Worm (Caenorhabditis elegans) whole organism, L2 larva: ENCODE results near the gene F17E9.4.

Experiments used
- C34F6.9 ChIP-seq: fragments of 150-350 bp; optimal IDR thresholded peaks from 2 replicates; lab custom pipeline; 2014; ENCODE audit warnings: missing biosample characterization, missing genetic modification characterization
- F13H6.1 ChIP-seq: sonication (generic microtip); optimal IDR thresholded peaks from 2 replicates; lab custom pipeline; 2016; ENCODE audit warnings: missing genetic modification characterization, missing compliant biosample characterization
- R02D3.7 ChIP-seq: fragments of 150-350 bp; optimal IDR thresholded peaks from 2 replicates; lab custom pipeline; 2014; ENCODE audit warnings: missing biosample characterization, missing genetic modification characterization
- alr-1 ChIP-seq: fragments of 150-350 bp; optimal IDR thresholded peaks from 2 replicates; lab custom pipeline; 2014; ENCODE audit warnings: missing biosample characterization, missing genetic modification characterization
- ama-1 ChIP-seq: fragments of 150-350 bp; optimal IDR thresholded peaks from 2 replicates; lab custom pipeline; 2018; ENCODE audit warnings: inconsistent platforms
- blmp-1 ChIP-seq: sonication (generic microtip); optimal IDR thresholded peaks from 2 replicates; lab custom pipeline; 2017; ENCODE audit warnings: missing genetic modification characterization, mild to moderate bottlenecking, missing compliant biosample characterization, antibody characterized with exemption, moderate library complexity; ENCODE audit not compliant: insufficient read depth
- ceh-16 ChIP-seq: fragments of 150-350 bp; optimal IDR thresholded peaks from 2 replicates; lab custom pipeline; 2014; ENCODE audit warnings: missing biosample characterization, missing genetic modification characterization
- ceh-82 ChIP-seq: fragments of 150-350 bp; optimal IDR thresholded peaks from 2 replicates; lab custom pipeline; 2014; ENCODE audit warnings: missing biosample characterization, missing genetic modification characterization
- crh-2 ChIP-seq: sonication (generic microtip); optimal IDR thresholded peaks from 2 replicates; lab custom pipeline; 2017; ENCODE audit warnings: missing biosample characterization, missing genetic modification characterization
- dmd-4 ChIP-seq: sonication (generic microtip); optimal IDR thresholded peaks from 2 replicates; lab custom pipeline; 2017; ENCODE audit warnings: missing biosample characterization, missing genetic modification characterization
- egl-27 ChIP-seq: sonication (generic microtip); optimal IDR thresholded peaks from 3 replicates; lab custom pipeline; 2017; ENCODE audit warnings: missing biosample characterization, missing genetic modification reagents, missing genetic modification characterization
- elt-3 ChIP-seq: sonication (generic microtip); optimal IDR thresholded peaks from 2 replicates; lab custom pipeline; 2017; ENCODE audit warnings: missing biosample characterization, missing genetic modification characterization
- fos-1 ChIP-seq: fragments of 150-350 bp; optimal IDR thresholded peaks from 2 replicates; lab custom pipeline; 2014; ENCODE audit warnings: missing biosample characterization, missing genetic modification characterization
- gmeb-1 ChIP-seq: fragments of 150-350 bp; optimal IDR thresholded peaks from 2 replicates; lab custom pipeline; 2014; ENCODE audit warnings: missing biosample characterization, missing genetic modification characterization
- lin-11 ChIP-seq: fragments of 150-350 bp; sonication (generic microtip); optimal IDR thresholded peaks from 2 replicates; lab custom pipeline; 2014; ENCODE audit warnings: missing biosample characterization, missing genetic modification characterization, inconsistent platforms, mixed read lengths
- lin-13 ChIP-seq: fragments of 150-350 bp; optimal IDR thresholded peaks from 2 replicates; lab custom pipeline; 2014; ENCODE audit warnings: missing biosample characterization, missing genetic modification reagents, missing genetic modification characterization
- mbf-1 ChIP-seq: sonication (generic microtip); optimal IDR thresholded peaks from 2 replicates; lab custom pipeline; 2017; ENCODE audit warnings: missing biosample characterization, missing genetic modification characterization
- mdl-1 ChIP-seq, 2 experiments: fragments of 150-350 bp in 1 of 2; sonication (generic microtip) in 1 of 2; optimal IDR thresholded peaks; 2 replicates each; lab custom pipeline; 2017; ENCODE audit warnings: missing biosample characterization in 2 of 2, missing genetic modification characterization in 2 of 2
- nhr-11 ChIP-seq: fragments of 150-350 bp; optimal IDR thresholded peaks from 2 replicates; lab custom pipeline; 2014; ENCODE audit warnings: missing biosample characterization, missing genetic modification characterization
- nhr-12 ChIP-seq: fragments of 150-350 bp; optimal IDR thresholded peaks from 2 replicates; lab custom pipeline; 2014; ENCODE audit warnings: missing biosample characterization, missing genetic modification characterization
- nhr-129 ChIP-seq: fragments of 150-350 bp; optimal IDR thresholded peaks from 2 replicates; lab custom pipeline; 2014; ENCODE audit warnings: missing biosample characterization, missing genetic modification characterization
- nhr-21 ChIP-seq: fragments of 150-350 bp; optimal IDR thresholded peaks from 2 replicates; lab custom pipeline; 2014; ENCODE audit warnings: missing biosample characterization, missing genetic modification characterization
- nhr-23 ChIP-seq: fragments of 150-350 bp; optimal IDR thresholded peaks from 2 replicates; lab custom pipeline; 2014; ENCODE audit warnings: missing biosample characterization, missing genetic modification reagents, missing genetic modification characterization
- nhr-25 ChIP-seq: fragments of 150-350 bp; sonication (generic microtip); optimal IDR thresholded peaks from 3 replicates; lab custom pipeline; 2014; ENCODE audit warnings: missing biosample characterization, missing genetic modification characterization
- nhr-6 ChIP-seq: fragments of 150-350 bp; optimal IDR thresholded peaks from 2 replicates; lab custom pipeline; 2014; ENCODE audit warnings: missing biosample characterization, missing genetic modification characterization
- nhr-77 ChIP-seq: fragments of 150-350 bp; optimal IDR thresholded peaks from 2 replicates; lab custom pipeline; 2014; ENCODE audit warnings: missing biosample characterization, missing genetic modification characterization
- peb-1 ChIP-seq: fragments of 150-350 bp; optimal IDR thresholded peaks from 2 replicates; lab custom pipeline; 2014; ENCODE audit warnings: missing biosample characterization, missing genetic modification characterization
- sem-4 ChIP-seq: fragments of 150-350 bp; optimal IDR thresholded peaks from 2 replicates; lab custom pipeline; 2014; ENCODE audit warnings: missing biosample characterization, missing genetic modification reagents, missing genetic modification characterization
- skn-1 ChIP-seq: sonication (generic microtip); optimal IDR thresholded peaks from 2 replicates; lab custom pipeline; 2017; ENCODE audit warnings: missing biosample characterization, missing genetic modification characterization
- sma-3 ChIP-seq: sonication (generic microtip); optimal IDR thresholded peaks from 2 replicates; lab custom pipeline; 2016; ENCODE audit warnings: missing genetic modification reagents, missing genetic modification characterization, missing compliant biosample characterization
- sma-9 ChIP-seq, 2 experiments: fragments of 150-350 bp in 1 of 2; sonication (generic microtip) in 1 of 2; optimal IDR thresholded peaks; 2 replicates each; lab custom pipeline; 2014 to 2016; ENCODE audit warnings: missing genetic modification characterization in 2 of 2, mild to moderate bottlenecking in 1 of 2, missing biosample characterization in 1 of 2, missing compliant biosample characterization in 1 of 2, missing genetic modification reagents in 1 of 2, moderate library complexity in 1 of 2
- snpc-4 ChIP-seq: fragments of 150-350 bp; optimal IDR thresholded peaks from 2 replicates; lab custom pipeline; 2014; ENCODE audit warnings: missing biosample characterization, missing genetic modification characterization
- unc-39 ChIP-seq: fragments of 150-350 bp; optimal IDR thresholded peaks from 2 replicates; lab custom pipeline; 2014; ENCODE audit warnings: missing biosample characterization, missing genetic modification characterization
- unc-55 ChIP-seq: fragments of 150-350 bp; sonication (generic microtip); optimal IDR thresholded peaks from 3 replicates; lab custom pipeline; 2014; ENCODE audit warnings: missing biosample characterization, missing genetic modification reagents, missing genetic modification characterization
- unc-62 ChIP-seq: fragments of 150-350 bp; optimal IDR thresholded peaks from 2 replicates; lab custom pipeline; 2014; ENCODE audit warnings: missing biosample characterization, missing genetic modification reagents, missing genetic modification characterization
- ztf-1 ChIP-seq: fragments of 200-800 bp; sonication (Bioruptor generic); conservative IDR thresholded peaks from 2 replicates; pipeline ENCODE4 v1.3.6; 2022; ENCODE audit warnings: missing genetic modification characterization, missing compliant biosample characterization
- ztf-4 ChIP-seq: fragments of 150-350 bp; optimal IDR thresholded peaks from 2 replicates; lab custom pipeline; 2014; ENCODE audit warnings: missing biosample characterization, missing genetic modification characterization

Gene F17E9.4

DNA sequence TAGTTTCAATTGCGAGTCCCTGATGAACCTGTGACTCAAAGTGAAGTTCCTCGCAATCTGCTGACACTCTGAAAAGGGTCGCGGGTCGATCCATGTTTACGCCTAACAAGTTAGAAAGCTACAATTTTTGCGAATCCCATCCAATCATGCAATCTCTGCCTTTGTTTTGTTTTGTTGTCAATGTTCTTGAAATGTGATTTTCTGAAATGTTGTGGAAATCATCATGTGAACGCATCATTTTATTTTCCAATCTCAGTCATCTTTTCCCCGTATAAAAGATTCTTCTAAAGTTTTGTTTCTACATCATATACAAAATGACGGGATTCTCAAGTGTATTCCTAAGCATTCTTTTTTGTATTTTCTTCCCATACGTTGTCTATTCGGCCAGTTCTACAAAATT lies at the start of gene F17E9.4:
F17E9.4 (plus strand) TSS at position 301 of the 400 bp plus-strand sequence.
- TF ChIP-seq elt-3 (tag; lab: Kevin White, UChicago) (no peak), snpc-4 (no peak), nhr-11 (tag; lab: Kevin White, UChicago) (no peak), lin-13 (GFP tag; lab: Kevin White, UChicago) (no peak), skn-1 (tag; lab: Kevin White, UChicago) (no peak), sma-9 (GFP tag; optimal IDR thresholded peaks at IDR 0.05; lab: Kevin White, UChicago) (no peak), sma-9 (tag; optimal IDR thresholded peaks at IDR 0.05; lab: Kevin White, UChicago) (no peak), crh-2 (tag; lab: Kevin White, UChicago) (no peak), ceh-16 (no peak), dmd-4 (no peak), ztf-1 (GFP tag; lab: Robert Waterston, UW) (no peak)

DNA sequence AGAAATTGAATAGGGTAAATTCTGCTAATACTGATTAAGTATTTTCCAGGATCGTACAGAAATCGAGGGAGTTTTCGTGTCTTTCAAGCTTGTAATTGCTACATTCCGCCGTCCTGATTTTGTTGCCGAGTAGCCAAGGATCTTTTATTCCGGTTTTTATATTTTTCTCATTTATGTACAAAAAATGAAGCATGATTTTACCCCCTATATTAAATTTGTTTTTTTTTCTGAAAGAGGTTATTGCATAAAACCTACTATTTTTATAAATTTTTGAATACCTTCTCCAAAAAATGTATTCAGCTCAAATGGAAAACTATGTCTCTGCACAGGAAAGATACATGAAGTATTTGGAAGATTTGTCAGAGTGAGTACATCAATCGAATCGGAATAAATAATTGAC lies 48.5 kb upstream of the F17E9.4 start, which contains the start of gene F35H10.6:
F35H10.6 (plus strand) TSS at position 301 of the 400 bp plus-strand sequence.
- TF ChIP-seq fos-1 (no peak), R02D3.7 (tag; lab: Kevin White, UChicago) (no peak), sma-9 (GFP tag; optimal IDR thresholded peaks at IDR 0.05; lab: Kevin White, UChicago) (no peak), sma-9 (tag; optimal IDR thresholded peaks at IDR 0.05; lab: Kevin White, UChicago) (no peak), snpc-4 (no peak), unc-39 (tag; lab: Kevin White, UChicago) (no peak), egl-27 (tag; lab: Kevin White, UChicago) (no peak), blmp-1 (no peak), C34F6.9 (tag; lab: Kevin White, UChicago) (no peak), gmeb-1 (no peak), nhr-6 (no peak), nhr-129 (tag; lab: Kevin White, UChicago) (no peak)

DNA sequence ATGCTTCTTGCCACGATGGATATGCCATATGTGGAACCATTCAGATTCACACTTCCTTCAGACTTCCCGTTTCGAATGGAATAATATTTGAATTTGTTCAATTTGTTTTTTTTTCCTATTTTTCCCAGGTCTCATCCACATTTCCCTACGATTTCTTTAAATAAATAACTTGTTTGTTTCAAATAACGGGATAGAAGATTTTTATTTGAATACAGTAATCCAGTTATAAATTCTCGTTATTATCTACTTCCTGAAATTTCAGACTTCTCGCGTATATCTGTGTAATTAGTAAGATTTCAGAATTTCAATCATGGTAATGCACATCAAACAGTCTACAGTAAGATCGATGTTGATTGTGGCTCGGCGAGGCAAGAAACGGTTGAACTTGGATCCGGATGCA lies 47.7 kb upstream of the F17E9.4 start, which contains the start of gene F35H10.5:
F35H10.5 (plus strand) TSS at position 301 of the 400 bp plus-strand sequence.
- TF ChIP-seq unc-62 (GFP tag; lab: Kevin White, UChicago) (no peak), alr-1 (tag; lab: Kevin White, UChicago) (no peak), lin-11 (no peak), nhr-12 (tag; lab: Kevin White, UChicago) (no peak), ceh-82 (tag; lab: Kevin White, UChicago) (no peak), ztf-1 (GFP tag; lab: Robert Waterston, UW) (no peak), unc-55 (GFP tag; lab: Kevin White, UChicago) (no peak), mdl-1 (tag; optimal IDR thresholded peaks at IDR 0.05; lab: Kevin White, UChicago) (no peak), F13H6.1 (tag; lab: Kevin White, UChicago) (no peak), sma-3 (GFP tag; lab: Kevin White, UChicago) (no peak), C34F6.9 (tag; lab: Kevin White, UChicago) (no peak), sem-4 (tag; lab: Kevin White, UChicago) (no peak), ama-1 (lab: Kevin White, UChicago) (no peak), R02D3.7 (tag; lab: Kevin White, UChicago) (no peak), ztf-4 (no peak), mbf-1 (tag; lab: Kevin White, UChicago) (no peak), nhr-77 (tag; lab: Kevin White, UChicago) (no peak), unc-39 (tag; lab: Kevin White, UChicago) (no peak), nhr-129 (tag; lab: Kevin White, UChicago) (no peak)
- TF ChIP-seq, all 48 proteins: peak for 0

DNA sequence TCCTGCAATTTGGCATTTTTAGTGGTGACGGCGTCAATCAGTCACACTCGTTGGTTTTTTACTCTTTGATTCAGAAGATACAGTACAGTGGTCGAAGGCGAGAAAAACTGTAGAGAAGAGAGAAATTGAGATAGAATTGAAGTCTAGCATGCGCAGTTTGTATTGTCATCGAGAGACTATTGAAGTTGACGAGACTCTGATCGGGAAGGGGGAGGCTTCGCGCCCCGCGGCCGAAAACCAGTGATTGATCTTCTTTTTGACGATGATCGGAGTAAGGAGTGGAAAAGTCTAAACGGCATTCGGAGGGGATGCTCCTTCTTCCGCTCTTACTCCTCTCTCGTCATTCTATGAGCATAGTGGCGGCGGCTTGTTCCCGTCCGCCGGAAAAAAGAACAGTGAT lies 46.2 kb upstream of the F17E9.4 start:
- TF ChIP-seq peb-1 (peak; percentile 23), nhr-21 (tag; lab: Kevin White, UChicago) (peak; percentile 59), nhr-129 (tag; lab: Kevin White, UChicago) (peak; percentile 17), nhr-23 (tag; lab: Kevin White, UChicago) (no peak), ztf-1 (GFP tag; lab: Robert Waterston, UW) (no peak), sma-3 (GFP tag; lab: Kevin White, UChicago) (peak; percentile 45), crh-2 (tag; lab: Kevin White, UChicago) (peak; percentile 20), sma-9 (GFP tag; optimal IDR thresholded peaks at IDR 0.05; lab: Kevin White, UChicago) (no peak), sma-9 (tag; optimal IDR thresholded peaks at IDR 0.05; lab: Kevin White, UChicago) (no peak), nhr-77 (tag; lab: Kevin White, UChicago) (no peak), nhr-25 (tag; lab: Kevin White, UChicago) (peak; percentile 48), alr-1 (tag; lab: Kevin White, UChicago) (no peak), sem-4 (tag; lab: Kevin White, UChicago) (peak; percentile 27), fos-1 (peak; percentile 46), lin-13 (GFP tag; lab: Kevin White, UChicago) (no peak)
